Comparison of ENCODE assay signal across 5 worm cellular contexts in genomic region chrX:13995803-13996388, ce11.
TF ChIP-seq lines count a peak whose summit lies in the region.

Gene C31E10.5 (minus strand): TSS chrX:13995834.
Gene C31E10.6 (plus strand): TSS chrX:13996338.

TF ChIP-seq in whole organism, L1 larva, 84 proteins besides CTCF, POLR2A, EP300 and RAD21 (continues in another document):
- TF ChIP-seq alr-1 (tag; optimal IDR thresholded peaks at IDR 0.05; lab: Kevin White, UChicago; ENCODE audit: borderline replicate concordance) (no peak), nhr-76 (tag; optimal IDR thresholded peaks at IDR 0.05; lab: Kevin White, UChicago) (no peak), ceh-8 (GFP tag; optimal IDR thresholded peaks at IDR 0.05; lab: Kevin White, UChicago) (no peak), nhr-85 (tag; lab: Kevin White, UChicago) (peak; percentile 77), unc-86 (tag; optimal IDR thresholded peaks at IDR 0.05; lab: Kevin White, UChicago) (peak; percentile 44), ceh-82 (tag; optimal IDR thresholded peaks at IDR 0.05; lab: Kevin White, UChicago) (peak; percentile 26 to 61 (median 55)), F16B12.6 (tag; optimal IDR thresholded peaks at IDR 0.05; lab: Kevin White, UChicago) (peak; percentile 96), fkh-10 (GFP tag; optimal IDR thresholded peaks at IDR 0.05; lab: Kevin White, UChicago) (no peak), blmp-1 (tag; optimal IDR thresholded peaks at IDR 0.05; lab: Kevin White, UChicago) (peak; percentile 10), tbx-2 (tag; optimal IDR thresholded peaks at IDR 0.05; lab: Kevin White, UChicago) (peak; percentile 64), lin-35 (GFP tag; optimal IDR thresholded peaks at IDR 0.05; lab: Kevin White, UChicago) (peak; percentile 28 to 72), nhr-84 (tag; optimal IDR thresholded peaks at IDR 0.05; lab: Kevin White, UChicago) (no peak), pax-3 (tag; optimal IDR thresholded peaks at IDR 0.05; lab: Kevin White, UChicago) (no peak), C16A3.4 (tag; optimal IDR thresholded peaks at IDR 0.05; lab: Kevin White, UChicago) (peak; percentile 68), ztf-11 (tag; optimal IDR thresholded peaks at IDR 0.05; lab: Kevin White, UChicago) (no peak), nhr-19 (GFP tag; conservative IDR thresholded peaks at IDR 0.05; lab: Robert Waterston, UW) (peak; percentile 53), ceh-90 (tag; optimal IDR thresholded peaks at IDR 0.05; lab: Kevin White, UChicago) (no peak), unc-130 (tag; optimal IDR thresholded peaks at IDR 0.05; lab: Kevin White, UChicago) (peak; percentile 73)

TF ChIP-seq in whole organism, L3 larva, 47 proteins besides CTCF, POLR2A, EP300 and RAD21:
- no peak for TF ChIP-seq mdl-1 (tag; optimal IDR thresholded peaks at IDR 0.05; lab: Kevin White, UChicago)
- peak; percentile 79 for TF ChIP-seq hmg-11 (tag; optimal IDR thresholded peaks at IDR 0.05; lab: Kevin White, UChicago)
- peak; percentile 24 for TF ChIP-seq lin-15B (tag; optimal IDR thresholded peaks at IDR 0.05; lab: Kevin White, UChicago)
- peak; percentile 22 for TF ChIP-seq lin-39 (tag; optimal IDR thresholded peaks at IDR 0.05; lab: Kevin White, UChicago)
- TF ChIP-seq pha-4 (tag; optimal IDR thresholded peaks at IDR 0.05; lab: Kevin White, UChicago): peak; percentile 66
- no peak for TF ChIP-seq ztf-4 (tag; optimal IDR thresholded peaks at IDR 0.05; lab: Kevin White, UChicago)
- TF ChIP-seq elt-2 (tag; optimal IDR thresholded peaks at IDR 0.05; lab: Kevin White, UChicago): peak; percentile 11
- TF ChIP-seq nhr-25 (tag; optimal IDR thresholded peaks at IDR 0.05; lab: Kevin White, UChicago): peak; percentile 31
- peak; percentile 9 for TF ChIP-seq nhr-23 (tag; optimal IDR thresholded peaks at IDR 0.05; lab: Kevin White, UChicago)
- TF ChIP-seq snpc-4 (tag; optimal IDR thresholded peaks at IDR 0.05; lab: Kevin White, UChicago): peak; percentile 10
TF ChIP-seq in whole organism, L3 larva: peak in this region for 8.

TF ChIP-seq in whole organism, early embryonic, 17 proteins besides CTCF, POLR2A, EP300 and RAD21:
- TF ChIP-seq F13C5.2 (tag; optimal IDR thresholded peaks at IDR 0.05; lab: Kevin White, UChicago): peak; percentile 66
- no peak for TF ChIP-seq pes-1 (GFP tag; IDR thresholded peaks at IDR 0.05; lab: Robert Waterston, UW)
- TF ChIP-seq scrt-1 (GFP tag; IDR thresholded peaks at IDR 0.05; lab: Robert Waterston, UW): 0 out of 2 replicates have a peak, but pooled peaks have one; percentile 34
- 0 out of 2 replicates have a peak, but pooled peaks have one; percentile 9 for TF ChIP-seq tbx-37 (GFP tag; conservative IDR thresholded peaks at IDR 0.05; lab: Robert Waterston, UW)
- TF ChIP-seq ceh-13 (GFP tag; optimal IDR thresholded peaks at IDR 0.05; lab: Kevin White, UChicago): no peak

TF ChIP-seq in whole organism, midembryonic, 9 proteins besides CTCF, POLR2A, EP300 and RAD21:
- TF ChIP-seq T22C8.4 (GFP tag; IDR thresholded peaks at IDR 0.05; lab: Robert Waterston, UW) (no peak), ztf-29 (GFP tag; IDR thresholded peaks at IDR 0.05; lab: Robert Waterston, UW) (no peak), med-1 (GFP tag; optimal IDR thresholded peaks at IDR 0.05; lab: Kevin White, UChicago; ENCODE audit: insufficient read depth) (no peak), ref-1 (GFP tag; conservative IDR thresholded peaks at IDR 0.05; lab: Robert Waterston, UW) (no peak), ztf-23 (GFP tag; IDR thresholded peaks at IDR 0.05; lab: Robert Waterston, UW) (no peak), flt-1 (GFP tag; IDR thresholded peaks at IDR 0.05; lab: Robert Waterston, UW) (0 out of 2 replicates have a peak, but pooled peaks have one; percentile 50), cog-1 (tag; optimal IDR thresholded peaks at IDR 0.05; lab: Kevin White, UChicago) (peak; percentile 34), klf-2 (GFP tag; conservative IDR thresholded peaks at IDR 0.05; lab: Robert Waterston, UW) (no peak), tab-1 (GFP tag; IDR thresholded peaks at IDR 0.05; lab: Robert Waterston, UW) (no peak)

TF ChIP-seq in whole organism, young adult, 124 proteins besides CTCF, POLR2A, EP300 and RAD21:
- peak; percentile 85 for TF ChIP-seq hmg-1.2 (GFP tag; IDR thresholded peaks at IDR 0.05; lab: Robert Waterston, UW)
- TF ChIP-seq F49E8.2 (tag; optimal IDR thresholded peaks at IDR 0.05; lab: Kevin White, UChicago; ENCODE audit: insufficient read depth): no peak

Comparison
In these comparisons a context has a peak if more than half of its experiments do, and no peak if none do; other contexts are left out.
1. Of the 8 proteins assayed by ChIP-seq in both whole organism, young adult and whole organism, L1 larva: peak only in whole organism, young adult: none; only in whole organism, L1 larva: dpl-1, efl-1, lin-35, nhr-90, snpc-4 and unc-130; in both: none; in neither: 2.